Worm (Caenorhabditis elegans) whole organism, L2 larva: Measurements from ENCODE around the gene F21C10.19.

Source experiments
- R02D3.7 ChIP-seq: fragments of 150-350 bp; optimal IDR thresholded peaks from 2 replicates; lab custom pipeline; 2014; ENCODE audit warnings: missing biosample characterization, missing genetic modification characterization
- aly-2 ChIP-seq: fragments of 150-350 bp; optimal IDR thresholded peaks from 2 replicates; lab custom pipeline; 2014; ENCODE audit warnings: missing biosample characterization, missing genetic modification characterization
- ama-1 ChIP-seq: fragments of 150-350 bp; optimal IDR thresholded peaks from 2 replicates; lab custom pipeline; 2018; ENCODE audit warnings: inconsistent platforms
- blmp-1 ChIP-seq: sonication (generic microtip); optimal IDR thresholded peaks from 2 replicates; lab custom pipeline; 2017; ENCODE audit warnings: missing genetic modification characterization, mild to moderate bottlenecking, missing compliant biosample characterization, antibody characterized with exemption, moderate library complexity; ENCODE audit not compliant: insufficient read depth
- ceh-16 ChIP-seq: fragments of 150-350 bp; optimal IDR thresholded peaks from 2 replicates; lab custom pipeline; 2014; ENCODE audit warnings: missing biosample characterization, missing genetic modification characterization
- crh-2 ChIP-seq: sonication (generic microtip); optimal IDR thresholded peaks from 2 replicates; lab custom pipeline; 2017; ENCODE audit warnings: missing biosample characterization, missing genetic modification characterization
- elt-1 ChIP-seq: fragments of 150-350 bp; optimal IDR thresholded peaks from 2 replicates; lab custom pipeline; 2014; ENCODE audit warnings: missing biosample characterization, missing genetic modification characterization
- mab-5 ChIP-seq: fragments of 150-350 bp; optimal IDR thresholded peaks from 2 replicates; lab custom pipeline; 2014; ENCODE audit warnings: missing biosample characterization, missing genetic modification characterization
- nhr-10 ChIP-seq: sonication (generic microtip); optimal IDR thresholded peaks from 2 replicates; lab custom pipeline; 2017; ENCODE audit warnings: missing biosample characterization, missing genetic modification characterization
- nhr-237 ChIP-seq: fragments of 150-350 bp; optimal IDR thresholded peaks from 2 replicates; lab custom pipeline; 2014; ENCODE audit warnings: missing biosample characterization, missing genetic modification characterization

DNA sequence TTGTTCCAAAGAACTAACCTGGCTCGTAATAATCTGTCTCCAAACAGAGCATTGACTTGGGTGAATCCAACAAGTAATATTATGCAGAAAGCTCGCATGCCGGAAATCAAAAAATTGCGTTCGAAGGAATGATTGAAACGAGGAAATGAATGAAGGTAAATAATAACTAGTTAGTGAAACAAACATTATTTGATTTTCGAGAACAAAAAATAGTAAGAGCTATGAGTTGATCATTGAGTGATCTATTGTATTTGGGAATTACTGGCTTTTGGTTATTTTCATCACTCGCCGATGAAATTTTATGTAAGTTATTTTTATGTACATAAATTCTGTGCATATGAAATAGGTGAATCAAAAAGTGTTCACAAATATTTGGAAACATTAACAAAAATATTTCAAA is 23.9 kb downstream of the F21C10.19 start, which contains the start of gene B0222.5:
- no peak for TF ChIP-seq ama-1 (lab: Kevin White, UChicago)
- no peak for TF ChIP-seq elt-1
- no peak for TF ChIP-seq mab-5
- no peak for TF ChIP-seq aly-2 (tag; lab: Kevin White, UChicago)
- TF ChIP-seq blmp-1 (tag; lab: Kevin White, UChicago), result no peak
- TF ChIP-seq ceh-16 (tag; lab: Kevin White, UChicago), result no peak
- no peak for TF ChIP-seq nhr-237 (tag; lab: Kevin White, UChicago)
- no peak for TF ChIP-seq crh-2 (tag; lab: Kevin White, UChicago)
- no peak for TF ChIP-seq R02D3.7 (tag; lab: Kevin White, UChicago)
- TF ChIP-seq nhr-10 (tag; lab: Kevin White, UChicago), result no peak
